Fruit fly (Drosophila melanogaster) whole organism, prepupa: ENCODE results near the gene CG32576.

Experiments
- CG11294 ChIP-seq: fragments of 200-800 bp; sonication (Bioruptor generic); IDR thresholded peaks from 2 replicates; pipeline ENCODE4 v1.3.6; 2022; ENCODE audit warnings: missing biosample characterization, missing genetic modification characterization
- CG16779 ChIP-seq: fragments of 200-800 bp; sonication (Bioruptor generic); optimal IDR thresholded peaks from 3 replicates; lab custom pipeline; 2017; ENCODE audit warnings: missing biosample characterization, mild to moderate bottlenecking, missing genetic modification characterization
- CG8119 ChIP-seq: fragments of 200-800 bp; sonication (Bioruptor generic); IDR thresholded peaks from 3 replicates; pipeline ENCODE4 v1.3.6; 2022; ENCODE audit warnings: missing biosample characterization, missing genetic modification characterization
- Hr39 ChIP-seq: fragments of 200-800 bp; sonication (Bioruptor generic); optimal IDR thresholded peaks from 2 replicates; lab custom pipeline; 2016; ENCODE audit warnings: missing biosample characterization, missing genetic modification characterization
- cyc ChIP-seq: fragments of 200-800 bp; sonication (Bioruptor generic); optimal IDR thresholded peaks from 3 replicates; lab custom pipeline; 2016; ENCODE audit warnings: missing biosample characterization, missing genetic modification characterization
- eg ChIP-seq: fragments of 200-800 bp; sonication (Bioruptor generic); IDR thresholded peaks from 3 replicates; pipeline ENCODE4 v1.3.6; 2022; ENCODE audit warnings: missing biosample characterization, missing genetic modification characterization
- fd59A ChIP-seq: fragments of 200-800 bp; sonication (Bioruptor generic); optimal IDR thresholded peaks from 2 replicates; lab custom pipeline; 2017; ENCODE audit warnings: missing biosample characterization, mild to moderate bottlenecking, missing genetic modification characterization, missing genetic modification reagents
- pdm3 ChIP-seq: fragments of 200-800 bp; sonication (Bioruptor generic); optimal IDR thresholded peaks from 3 replicates; lab custom pipeline; 2016; ENCODE audit warnings: missing biosample characterization, missing genetic modification characterization
- vri ChIP-seq: fragments of 200-800 bp; sonication (Bioruptor generic); optimal IDR thresholded peaks from 3 replicates; lab custom pipeline; 2016; ENCODE audit warnings: missing biosample characterization, mild to moderate bottlenecking, missing genetic modification characterization

DNA sequence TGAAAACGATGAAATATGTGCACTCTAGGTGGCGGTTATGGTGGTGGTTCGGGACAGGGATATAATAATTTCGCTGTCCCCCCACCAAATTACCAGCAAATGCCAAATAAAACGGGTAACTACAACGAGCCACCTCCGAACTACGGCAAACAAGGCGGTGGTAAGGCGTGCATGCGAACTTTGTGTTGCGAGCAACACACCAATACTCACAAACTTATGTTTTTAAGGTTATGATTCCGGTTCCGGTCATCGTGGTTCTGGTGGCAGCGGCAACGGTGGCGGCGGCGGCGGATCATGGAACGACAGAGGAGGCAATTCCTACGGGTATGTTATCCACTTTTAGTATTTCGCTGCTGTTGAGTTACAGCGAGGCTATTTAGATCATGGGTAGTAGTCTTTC, 666 bp upstream of the CG32576 start:
- TF ChIP-seq vri (GFP tag; lab: Kevin White, UChicago) (no peak), Hr39 (GFP tag; lab: Kevin White, UChicago) (no peak), eg (GFP tag; lab: Robert Waterston, UW) (no peak), fd59A (GFP tag; lab: Kevin White, UChicago) (no peak), CG16779 (tag; lab: Kevin White, UChicago) (no peak), pdm3 (GFP tag; lab: Kevin White, UChicago) (no peak), CG8119 (GFP tag; lab: Robert Waterston, UW) (no peak), CG11294 (GFP tag; lab: Robert Waterston, UW) (no peak), cyc (GFP tag; lab: Kevin White, UChicago) (no peak)
